Fruit fly (Drosophila melanogaster) whole organism, prepupa: ENCODE results near the gene CG5618.

Experiments used
- Blimp-1 ChIP-seq: fragments of 200-800 bp; sonication (Bioruptor generic); optimal IDR thresholded peaks from 3 replicates; lab custom pipeline; 2017; ENCODE audit warnings: missing biosample characterization, missing genetic modification characterization, mild to moderate bottlenecking, moderate library complexity, missing genetic modification reagents
- CG10669 ChIP-seq: fragments of 200-800 bp; sonication (Bioruptor generic); optimal IDR thresholded peaks from 3 replicates; lab custom pipeline; 2018; ENCODE audit warnings: missing biosample characterization, mild to moderate bottlenecking, missing genetic modification characterization, moderate library complexity
- CG11762 ChIP-seq: fragments of 200-800 bp; sonication (Bioruptor generic); optimal IDR thresholded peaks from 3 replicates; lab custom pipeline; 2016; ENCODE audit warnings: missing biosample characterization, missing genetic modification characterization; ENCODE audit not compliant: insufficient read depth
- CG15336 ChIP-seq: fragments of 200-800 bp; sonication (Bioruptor generic); IDR thresholded peaks from 2 replicates; pipeline ENCODE4 v1.3.6; 2022; ENCODE audit warnings: missing biosample characterization, missing genetic modification characterization
- CG1621 ChIP-seq: fragments of 200-800 bp; sonication (Bioruptor generic); optimal IDR thresholded peaks from 3 replicates; lab custom pipeline; 2018; ENCODE audit warnings: missing biosample characterization, mild to moderate bottlenecking, missing genetic modification characterization
- CG16779 ChIP-seq: fragments of 200-800 bp; sonication (Bioruptor generic); optimal IDR thresholded peaks from 3 replicates; lab custom pipeline; 2017; ENCODE audit warnings: missing biosample characterization, mild to moderate bottlenecking, missing genetic modification characterization
- CG3032 ChIP-seq: fragments of 200-800 bp; optimal IDR thresholded peaks from 2 replicates; lab custom pipeline; 2019; ENCODE audit warnings: missing biosample characterization, mild to moderate bottlenecking, missing genetic modification characterization, moderate library complexity
- CG31627 ChIP-seq: fragments of 200-800 bp; sonication (Bioruptor generic); optimal IDR thresholded peaks from 3 replicates; lab custom pipeline; 2016; ENCODE audit warnings: missing biosample characterization, missing genetic modification characterization
- CG32006 ChIP-seq: fragments of 200-800 bp; sonication (Bioruptor generic); optimal IDR thresholded peaks from 3 replicates; lab custom pipeline; 2017; ENCODE audit warnings: missing biosample characterization, mild to moderate bottlenecking, missing genetic modification characterization
- CG3919 ChIP-seq: fragments of 200-800 bp; sonication (Bioruptor generic); optimal IDR thresholded peaks from 3 replicates; lab custom pipeline; 2016; ENCODE audit warnings: missing biosample characterization, missing genetic modification characterization
- CG4318 ChIP-seq: fragments of 200-800 bp; sonication (Bioruptor generic); optimal IDR thresholded peaks from 3 replicates; lab custom pipeline; 2017; ENCODE audit warnings: missing biosample characterization, mild to moderate bottlenecking, missing genetic modification characterization
- CG6163 ChIP-seq: fragments of 200-800 bp; sonication (Bioruptor generic); IDR thresholded peaks from 3 replicates; pipeline ENCODE4 v1.3.6; 2022; ENCODE audit warnings: missing biosample characterization, missing genetic modification characterization
- CG6808 ChIP-seq: fragments of 200-800 bp; sonication (Bioruptor generic); optimal IDR thresholded peaks from 3 replicates; lab custom pipeline; 2017; ENCODE audit warnings: missing biosample characterization, missing genetic modification characterization, mild to moderate bottlenecking, moderate library complexity, missing genetic modification reagents
- CG6854 ChIP-seq: fragments of 200-800 bp; sonication (Bioruptor generic); optimal IDR thresholded peaks from 2 replicates; lab custom pipeline; 2017; ENCODE audit warnings: missing biosample characterization, mild to moderate bottlenecking, missing genetic modification characterization
- CG7368 ChIP-seq: fragments of 200-800 bp; sonication (Bioruptor generic); optimal IDR thresholded peaks from 3 replicates; lab custom pipeline; 2016; ENCODE audit warnings: missing biosample characterization, missing genetic modification characterization
- CG8319 ChIP-seq: fragments of 200-800 bp; sonication (Bioruptor generic); optimal IDR thresholded peaks from 3 replicates; lab custom pipeline; 2016; ENCODE audit warnings: missing biosample characterization, missing genetic modification characterization
- CG8632 ChIP-seq: fragments of 200-800 bp; sonication (Bioruptor generic); optimal IDR thresholded peaks from 3 replicates; lab custom pipeline; 2016; ENCODE audit warnings: missing biosample characterization, missing genetic modification characterization
- CG9139 ChIP-seq: fragments of 200-800 bp; sonication (Bioruptor generic); optimal IDR thresholded peaks from 3 replicates; lab custom pipeline; 2017; ENCODE audit warnings: missing biosample characterization, mild to moderate bottlenecking, missing genetic modification characterization
- Eip75B ChIP-seq: fragments of 200-800 bp; sonication (Bioruptor generic); optimal IDR thresholded peaks from 3 replicates; lab custom pipeline; 2016; ENCODE audit warnings: missing biosample characterization, missing genetic modification characterization
- Eip78C ChIP-seq: fragments of 200-800 bp; sonication (Bioruptor generic); peaks from one replicate; lab custom pipeline; 2016; ENCODE audit warnings: missing biosample characterization, missing genetic modification characterization
- Eip93F ChIP-seq: fragments of 200-800 bp; sonication (Bioruptor generic); optimal IDR thresholded peaks from 2 replicates; lab custom pipeline; 2016; ENCODE audit warnings: missing biosample characterization, mild to moderate bottlenecking, missing genetic modification characterization
- Ets21C ChIP-seq: fragments of 200-800 bp; sonication (Bioruptor generic); optimal IDR thresholded peaks from 3 replicates; lab custom pipeline; 2016; ENCODE audit warnings: missing biosample characterization, missing genetic modification characterization
- Gug ChIP-seq: fragments of 200-800 bp; sonication (Bioruptor generic); IDR thresholded peaks from 2 replicates; pipeline ENCODE4 v1.3.6; 2022; ENCODE audit warnings: missing biosample characterization, missing genetic modification characterization
- Hr39 ChIP-seq: fragments of 200-800 bp; sonication (Bioruptor generic); optimal IDR thresholded peaks from 2 replicates; lab custom pipeline; 2016; ENCODE audit warnings: missing biosample characterization, missing genetic modification characterization
- Lpt ChIP-seq: fragments of 200-800 bp; sonication (Bioruptor generic); optimal IDR thresholded peaks from 3 replicates; lab custom pipeline; 2016; ENCODE audit warnings: missing biosample characterization, missing genetic modification characterization
- Met ChIP-seq: fragments of 200-800 bp; sonication (Bioruptor generic); optimal IDR thresholded peaks from 3 replicates; lab custom pipeline; 2016; ENCODE audit warnings: missing biosample characterization, missing genetic modification characterization
- Sox102F ChIP-seq: fragments of 200-800 bp; sonication (Bioruptor generic); optimal IDR thresholded peaks from 2 replicates; lab custom pipeline; 2016; ENCODE audit warnings: missing biosample characterization, mild to moderate bottlenecking, missing genetic modification characterization
- Sox14 ChIP-seq: fragments of 200-800 bp; sonication (Bioruptor generic); optimal IDR thresholded peaks from 3 replicates; lab custom pipeline; 2016; ENCODE audit warnings: missing biosample characterization, missing genetic modification characterization
- achi ChIP-seq: fragments of 200-800 bp; sonication (Bioruptor generic); optimal IDR thresholded peaks from 3 replicates; lab custom pipeline; 2016; ENCODE audit warnings: missing biosample characterization, missing genetic modification characterization
- cyc ChIP-seq: fragments of 200-800 bp; sonication (Bioruptor generic); optimal IDR thresholded peaks from 3 replicates; lab custom pipeline; 2016; ENCODE audit warnings: missing biosample characterization, missing genetic modification characterization
- dsx ChIP-seq: fragments of 200-800 bp; optimal IDR thresholded peaks from 3 replicates; lab custom pipeline; 2019; ENCODE audit warnings: missing biosample characterization, mild to moderate bottlenecking, missing genetic modification characterization, moderate library complexity; ENCODE audit not compliant: poor library complexity, severe bottlenecking
- eg ChIP-seq: fragments of 200-800 bp; sonication (Bioruptor generic); IDR thresholded peaks from 3 replicates; pipeline ENCODE4 v1.3.6; 2022; ENCODE audit warnings: missing biosample characterization, missing genetic modification characterization
- esn ChIP-seq: fragments of 200-800 bp; sonication (Bioruptor generic); optimal IDR thresholded peaks from 2 replicates; lab custom pipeline; 2016; ENCODE audit warnings: missing biosample characterization, mild to moderate bottlenecking, missing genetic modification characterization, moderate library complexity
- fd85E ChIP-seq: fragments of 200-800 bp; sonication (Bioruptor generic); optimal IDR thresholded peaks from 3 replicates; lab custom pipeline; 2016; ENCODE audit warnings: missing biosample characterization, missing genetic modification characterization
- fkh ChIP-seq: fragments of 200-800 bp; sonication (Bioruptor generic); optimal IDR thresholded peaks from 3 replicates; lab custom pipeline; 2017; ENCODE audit warnings: missing biosample characterization, mild to moderate bottlenecking, missing genetic modification characterization, moderate library complexity
- net ChIP-seq: fragments of 200-800 bp; sonication (Bioruptor generic); optimal IDR thresholded peaks from 3 replicates; lab custom pipeline; 2016; ENCODE audit warnings: missing biosample characterization, missing genetic modification characterization
- pdm3 ChIP-seq: fragments of 200-800 bp; sonication (Bioruptor generic); optimal IDR thresholded peaks from 3 replicates; lab custom pipeline; 2016; ENCODE audit warnings: missing biosample characterization, missing genetic modification characterization
- ss ChIP-seq, 2 experiments: fragments of 200-800 bp; sonication (Bioruptor generic); optimal IDR thresholded peaks; 2 replicates in 1 of 2; 3 replicates in 1 of 2; lab custom pipeline; 2017 to 2018; ENCODE audit warnings: mild to moderate bottlenecking in 2 of 2, missing biosample characterization in 2 of 2, missing genetic modification characterization in 2 of 2, moderate library complexity in 1 of 2
- svp ChIP-seq: fragments of 200-800 bp; sonication (Bioruptor generic); peaks from one replicate; lab custom pipeline; 2016; ENCODE audit warnings: missing biosample characterization, missing genetic modification characterization
- topi ChIP-seq: fragments of 200-800 bp; sonication (Bioruptor generic); optimal IDR thresholded peaks from 3 replicates; lab custom pipeline; 2016; ENCODE audit warnings: missing biosample characterization, missing genetic modification characterization
- vri ChIP-seq: fragments of 200-800 bp; sonication (Bioruptor generic); optimal IDR thresholded peaks from 3 replicates; lab custom pipeline; 2016; ENCODE audit warnings: missing biosample characterization, mild to moderate bottlenecking, missing genetic modification characterization

Gene CG5618

DNA sequence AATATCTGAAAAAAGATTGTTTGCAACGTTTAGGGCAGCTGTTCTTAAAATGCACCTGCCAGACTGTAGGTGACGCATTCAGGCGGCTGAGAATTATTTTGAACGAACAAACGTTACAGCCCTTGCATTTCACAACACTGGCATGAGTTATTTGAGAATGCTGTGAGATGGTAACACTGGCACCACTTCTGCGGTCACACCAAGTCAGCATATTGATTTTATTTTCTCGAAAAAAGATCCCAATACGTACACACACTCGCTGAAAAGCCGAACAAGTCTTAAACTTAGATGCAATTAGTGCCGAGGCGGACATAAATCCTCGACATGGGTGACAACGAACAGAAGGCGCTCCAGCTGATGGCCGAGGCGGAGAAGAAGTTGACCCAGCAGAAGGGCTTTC, 39.8 kb upstream of the CG5618 start, which contains the start of gene alphaSnap:
Gene alphaSnap, plus strand, starts transcription at position 164 of the 400 bp plus-strand sequence.
- TF ChIP-seq Eip78C (peak; percentile 83), eg (GFP tag; lab: Robert Waterston, UW) (no peak), pdm3 (GFP tag; lab: Kevin White, UChicago) (no peak), dsx (GFP tag; lab: Kevin White, UChicago) (peak; percentile 19), fkh (peak; percentile 56), CG4318 (no peak), topi (GFP tag; lab: Kevin White, UChicago) (peak; percentile 35), cyc (GFP tag; lab: Kevin White, UChicago) (peak; percentile 11), CG3032 (tag; lab: Kevin White, UChicago) (peak; percentile 14), Sox14 (GFP tag; lab: Kevin White, UChicago) (peak; percentile 46), ss (GFP tag; optimal IDR thresholded peaks at IDR 0.05; lab: Kevin White, UChicago) (peak in 1 of 2 experiments; percentile 5), esn (GFP tag; lab: Kevin White, UChicago) (peak; percentile 51), CG31627 (GFP tag; lab: Kevin White, UChicago) (peak; percentile 29), CG1621 (tag; lab: Kevin White, UChicago) (peak; percentile 26)

DNA sequence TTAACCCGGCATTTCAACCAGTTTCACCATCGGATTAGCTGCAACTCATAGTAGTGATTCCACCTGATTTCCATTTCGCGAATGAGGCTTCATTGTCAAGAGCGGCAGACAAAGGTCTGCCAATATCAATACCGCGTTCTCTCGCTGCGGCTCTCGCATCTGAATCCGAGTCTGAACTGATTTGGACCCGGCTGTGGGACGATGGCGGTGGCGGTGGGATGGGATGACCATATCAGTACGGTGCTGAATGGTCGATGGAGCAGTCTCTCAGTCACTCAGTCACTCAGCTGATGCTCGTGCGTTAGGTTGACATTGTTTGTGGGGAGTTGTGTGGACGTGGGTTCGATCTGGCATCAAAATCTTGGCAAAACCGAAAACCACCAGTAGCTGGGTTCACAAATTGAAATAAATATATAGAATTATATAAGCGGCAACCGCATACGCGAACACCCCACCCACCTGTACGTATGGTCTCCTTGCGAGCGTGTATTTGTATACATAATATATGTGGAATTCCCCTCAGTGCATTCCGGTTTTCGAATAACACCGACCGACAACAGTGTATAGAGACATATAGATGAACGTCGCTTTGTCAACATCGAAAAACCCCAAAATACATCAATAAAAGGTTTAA, 36.2 kb upstream of the CG5618 start, which contains the start of gene Spn77Ba:
Gene Spn77Ba, plus strand, starts transcription at position 235 of the 634 bp plus-strand sequence.
- TF ChIP-seq Eip78C (peak; percentile 78), CG6854 (peak; percentile 58), fd85E (GFP tag; lab: Kevin White, UChicago) (no peak), CG10669 (GFP tag; lab: Kevin White, UChicago) (no peak), CG4318 (no peak), CG32006 (GFP tag; lab: Kevin White, UChicago) (no peak), CG3919 (GFP tag; lab: Kevin White, UChicago) (peak; percentile 58), net (GFP tag; lab: Kevin White, UChicago) (peak; percentile 57), Lpt (peak; percentile 8), Hr39 (no peak), fkh (no peak), svp (GFP tag; lab: Kevin White, UChicago) (peak; percentile 89), Blimp-1 (GFP tag; lab: Kevin White, UChicago) (no peak), eg (GFP tag; lab: Robert Waterston, UW) (no peak; the same call in 2 of the 3 replicates), CG9139 (GFP tag; lab: Kevin White, UChicago) (peak; percentile 49), Gug (GFP tag; lab: Robert Waterston, UW) (no peak), CG6163 (GFP tag; lab: Robert Waterston, UW) (peak; percentile 68; the same call in 2 of the 3 replicates), ss (GFP tag; optimal IDR thresholded peaks at IDR 0.05; lab: Kevin White, UChicago) (peak; percentile 62 to 71), Eip93F (GFP tag; lab: Kevin White, UChicago) (no peak), achi (GFP tag; lab: Kevin White, UChicago) (peak; percentile 20), Sox14 (GFP tag; lab: Kevin White, UChicago) (peak; percentile 42), CG7368 (peak; percentile 42), Eip75B (peak; percentile 27), CG15336 (GFP tag; lab: Robert Waterston, UW) (no peak), CG16779 (tag; lab: Kevin White, UChicago) (no peak), Met (GFP tag; lab: Kevin White, UChicago) (peak; percentile 13), CG8319 (GFP tag; lab: Kevin White, UChicago) (no peak), dsx (GFP tag; lab: Kevin White, UChicago) (peak; percentile 57), CG1621 (tag; lab: Kevin White, UChicago) (peak; percentile 53), CG11762 (GFP tag; lab: Kevin White, UChicago) (no peak), Ets21C (GFP tag; lab: Kevin White, UChicago) (no peak), vri (GFP tag; lab: Kevin White, UChicago) (peak; percentile 77), CG8632 (peak; percentile 11), Sox102F (GFP tag; lab: Kevin White, UChicago) (peak; percentile 23), cyc (GFP tag; lab: Kevin White, UChicago) (no peak), CG6808 (peak; percentile 44), CG3032 (tag; lab: Kevin White, UChicago) (no peak)
